Worm (Caenorhabditis elegans) whole organism, late embryonic: ENCODE measurements around the gene kin-21.

ENCODE experiments used
- ahr-1 ChIP-seq: sonication (generic microtip); optimal IDR thresholded peaks from 2 replicates; lab custom pipeline; 2016; ENCODE audit warnings: missing genetic modification characterization, missing compliant biosample characterization
- ama-1 ChIP-seq: fragments of 150-350 bp; optimal IDR thresholded peaks from 2 replicates; lab custom pipeline; 2014
- ceh-34 ChIP-seq: sonication (generic microtip); optimal IDR thresholded peaks from 2 replicates; lab custom pipeline; 2016; ENCODE audit warnings: mild to moderate bottlenecking, missing genetic modification characterization, missing compliant biosample characterization
- elt-4 ChIP-seq: sonication (generic microtip); optimal IDR thresholded peaks from 2 replicates; lab custom pipeline; 2016; ENCODE audit warnings: missing genetic modification characterization, missing compliant biosample characterization
- fkh-10 ChIP-seq: fragments of 150-350 bp; optimal IDR thresholded peaks from 2 replicates; lab custom pipeline; 2014; ENCODE audit warnings: missing biosample characterization, missing genetic modification reagents, missing genetic modification characterization
- odd-2 ChIP-seq: sonication (generic microtip); optimal IDR thresholded peaks from 2 replicates; lab custom pipeline; 2017; ENCODE audit warnings: antibody characterized with exemption, mild to moderate bottlenecking, missing genetic modification characterization, missing compliant biosample characterization
- pha-4 ChIP-seq: fragments of 150-350 bp; optimal IDR thresholded peaks from 2 replicates; lab custom pipeline; 2018; ENCODE audit warnings: missing biosample characterization, missing genetic modification reagents, missing genetic modification characterization
- pqm-1 ChIP-seq: sonication (generic microtip); optimal IDR thresholded peaks from 2 replicates; lab custom pipeline; 2016; ENCODE audit warnings: missing genetic modification characterization, missing compliant biosample characterization
- pros-1 ChIP-seq: fragments of 150-350 bp; optimal IDR thresholded peaks from 2 replicates; lab custom pipeline; 2014; ENCODE audit warnings: missing biosample characterization, missing genetic modification reagents, missing genetic modification characterization
- ref-2 ChIP-seq: sonication (generic microtip); optimal IDR thresholded peaks from 2 replicates; lab custom pipeline; 2016; ENCODE audit warnings: missing genetic modification characterization, missing compliant biosample characterization
- tbx-7 ChIP-seq: sonication (generic microtip); optimal IDR thresholded peaks from 2 replicates; lab custom pipeline; 2016; ENCODE audit warnings: missing genotype, missing genetic modification characterization, missing compliant biosample characterization
- ttx-3 ChIP-seq: sonication (generic microtip); optimal IDR thresholded peaks from 2 replicates; lab custom pipeline; 2016; ENCODE audit warnings: missing genetic modification reagents, missing genetic modification characterization, missing compliant biosample characterization
- unc-55 ChIP-seq: sonication (generic microtip); optimal IDR thresholded peaks from 2 replicates; lab custom pipeline; 2017; ENCODE audit warnings: missing biosample characterization, missing genetic modification reagents, missing genetic modification characterization

DNA sequence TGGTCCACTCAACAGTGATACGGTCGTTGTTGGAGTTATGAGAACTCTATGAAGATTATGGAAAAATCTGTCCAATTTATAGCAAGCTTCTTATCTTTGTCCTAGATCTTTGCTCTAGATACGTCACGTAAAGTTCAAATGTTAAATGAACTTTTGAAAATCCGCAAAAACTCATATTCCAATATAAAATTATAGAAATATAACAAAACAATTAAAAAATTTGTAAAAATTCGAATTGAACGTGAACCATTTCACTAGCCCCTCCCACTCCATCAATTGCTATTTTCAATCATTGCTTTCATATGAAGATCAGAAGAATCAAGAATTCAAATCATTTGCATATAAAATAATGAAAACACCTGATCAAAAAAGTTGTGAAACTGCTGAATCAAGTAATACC is at the start of gene kin-21:
- TF ChIP-seq fkh-10 (no peak), pha-4 (tag; lab: Kevin White, UChicago) (no peak), ref-2 (tag; lab: Kevin White, UChicago) (no peak), odd-2 (no peak), unc-55 (no peak), tbx-7 (tag; lab: Kevin White, UChicago) (no peak), ama-1 (lab: Kevin White, UChicago) (no peak), ceh-34 (tag; lab: Kevin White, UChicago) (no peak), pros-1 (tag; lab: Kevin White, UChicago) (no peak), pqm-1 (tag; lab: Kevin White, UChicago) (no peak), ttx-3 (tag; lab: Kevin White, UChicago) (no peak), elt-4 (no peak), ahr-1 (no peak)
